Worm (Caenorhabditis elegans): ENCODE measurements around the gene scav-3.

scav-3 gene

DNA sequence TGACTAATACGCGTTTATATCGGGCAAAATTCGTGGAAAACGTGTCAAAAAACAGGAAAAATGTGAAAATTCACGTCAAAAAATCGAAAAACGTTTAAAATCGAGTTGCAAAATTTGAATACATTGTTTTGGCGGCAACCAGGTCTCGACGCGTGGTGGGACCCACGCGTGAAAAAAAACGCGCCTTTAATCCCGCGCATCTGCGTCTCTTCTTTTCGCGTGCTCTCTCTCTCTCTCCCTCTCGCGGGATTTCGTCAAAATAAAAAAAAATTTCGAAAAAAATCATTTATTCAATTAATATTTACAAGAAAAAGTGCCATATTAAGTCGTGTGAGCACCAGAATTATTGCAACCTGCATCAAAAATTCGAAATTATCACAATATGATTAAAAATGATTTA lies 3.3 kb downstream of the scav-3 start, which contains the start of gene ani-1 (continued):
- TF ChIP-seq F13H6.1 (tag; optimal IDR thresholded peaks at IDR 0.05) (peak; percentile 43), gmeb-1 (tag; optimal IDR thresholded peaks at IDR 0.05) (peak; percentile 79)

DNA sequence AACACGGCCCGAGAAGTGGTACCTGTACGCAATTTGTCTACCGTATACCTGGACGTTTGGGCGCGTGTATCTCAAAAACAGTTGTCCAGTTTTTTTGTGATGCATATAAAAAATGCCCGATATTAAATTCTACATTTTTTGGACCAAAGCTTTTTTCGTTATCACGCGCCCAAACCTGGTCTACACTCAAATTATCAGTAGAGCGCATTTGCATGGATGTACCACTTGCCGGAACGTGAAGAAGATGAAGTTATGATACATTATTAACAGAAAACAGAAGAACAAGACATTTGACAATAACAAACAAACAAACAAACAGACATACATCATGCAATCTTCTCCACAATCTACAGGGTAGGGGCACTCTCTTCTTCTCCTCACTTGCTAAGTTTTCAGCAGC lies 9.1 kb downstream of the scav-3 start:
- peak in 1 of 2 experiments; percentile 18 for TF ChIP-seq lsy-2 (tag; optimal IDR thresholded peaks at IDR 0.05)

DNA sequence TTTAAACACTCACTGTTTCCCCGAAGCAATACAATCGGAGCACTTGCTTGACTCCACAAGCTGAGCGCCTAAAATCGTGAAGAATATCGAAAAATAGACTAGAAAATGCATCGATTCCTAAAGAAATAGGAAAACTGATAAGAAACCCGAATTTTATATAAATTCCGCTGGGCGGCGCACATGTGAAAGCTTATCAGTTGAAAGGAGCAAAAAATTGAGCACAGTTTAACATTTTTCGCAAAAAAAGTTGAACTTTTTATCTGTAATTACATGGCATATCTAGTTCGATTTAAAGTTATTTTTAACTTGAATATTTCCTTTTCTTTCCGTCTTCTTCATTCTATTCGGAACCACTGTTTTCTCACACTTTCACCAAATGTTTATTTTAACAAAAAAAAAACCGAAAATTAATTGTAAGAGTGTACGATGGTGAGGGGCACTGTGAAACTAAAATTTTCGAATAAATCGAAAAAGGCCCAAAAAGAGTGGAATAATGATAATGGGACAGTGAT lies 10.6 kb downstream of the scav-3 start, which contains the start of gene Y49E10.18:
TSS of gene Y49E10.18 (minus strand) at position 116 of the 512 bp plus-strand sequence.
- TF ChIP-seq unc-39 (tag; optimal IDR thresholded peaks at IDR 0.05) (no peak), Y55F3AM.14 (GFP tag; optimal IDR thresholded peaks at IDR 0.05) (no peak), skn-1 (tag; optimal IDR thresholded peaks at IDR 0.05) (no peak), unc-55 (GFP tag; optimal IDR thresholded peaks at IDR 0.05) (no peak), nhr-237 (tag; optimal IDR thresholded peaks at IDR 0.05) (no peak), sma-9 (GFP tag; optimal IDR thresholded peaks at IDR 0.05) (peak; percentile 66), sma-9 (tag; optimal IDR thresholded peaks at IDR 0.05) (no peak), fos-1 (tag; optimal IDR thresholded peaks at IDR 0.05) (peak; percentile 61), C34F6.9 (tag; optimal IDR thresholded peaks at IDR 0.05) (no peak), F13H6.1 (tag; optimal IDR thresholded peaks at IDR 0.05) (no peak), sem-4 (tag; optimal IDR thresholded peaks at IDR 0.05) (no peak), egl-27 (tag; optimal IDR thresholded peaks at IDR 0.05) (no peak)

DNA sequence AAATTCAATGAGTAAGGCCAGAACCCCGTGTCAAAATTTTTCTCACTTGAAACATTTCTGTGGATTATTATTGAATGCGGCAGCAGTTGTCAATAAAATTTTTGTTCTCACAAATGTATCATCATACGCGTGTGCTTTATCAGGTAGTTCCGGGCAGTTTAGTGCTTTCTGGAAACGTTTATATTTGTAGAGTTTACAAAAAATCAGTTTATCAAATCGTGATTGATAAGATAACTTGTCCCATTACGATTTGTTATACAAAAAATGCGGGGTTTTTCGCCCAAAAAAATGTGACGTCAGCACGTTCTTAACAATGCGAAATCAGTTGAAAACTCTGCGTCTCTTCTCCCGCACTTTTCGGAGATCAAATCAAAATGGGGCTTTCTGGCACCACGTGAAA lies 11.4 kb downstream of the scav-3 start:
- TF ChIP-seq fos-1 (tag; optimal IDR thresholded peaks at IDR 0.05) = peak; percentile 28
- no peak for TF ChIP-seq snpc-4 (tag; optimal IDR thresholded peaks at IDR 0.05)
- TF ChIP-seq Y55F3AM.14 (GFP tag; optimal IDR thresholded peaks at IDR 0.05) = no peak
- TF ChIP-seq sma-9 (GFP tag; optimal IDR thresholded peaks at IDR 0.05) = peak; percentile 37
- TF ChIP-seq sma-9 (tag; optimal IDR thresholded peaks at IDR 0.05) = no peak

DNA sequence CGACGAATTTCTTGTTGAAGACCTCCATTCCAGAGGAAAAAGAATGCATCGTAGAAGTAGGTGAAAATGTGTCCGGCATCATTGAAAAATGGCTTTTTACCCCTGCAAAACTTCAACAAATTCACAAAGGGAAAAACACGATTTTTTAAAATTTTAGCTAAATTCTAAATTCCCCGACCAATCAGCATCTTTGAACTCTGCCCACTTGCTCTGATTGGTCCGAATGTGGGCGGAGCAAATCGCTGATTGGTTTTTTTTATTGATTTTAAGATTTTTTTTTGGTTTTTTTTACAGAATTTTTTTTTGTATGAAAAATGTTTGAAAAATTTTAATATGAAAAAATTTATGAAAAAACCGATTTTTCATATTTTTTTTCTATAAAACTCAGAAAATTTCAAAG lies 12.8 kb downstream of the scav-3 start:
- TF ChIP-seq sma-9 (GFP tag; optimal IDR thresholded peaks at IDR 0.05) (no peak), sma-9 (tag; optimal IDR thresholded peaks at IDR 0.05) (no peak), peb-1 (tag; optimal IDR thresholded peaks at IDR 0.05) (no peak), nhr-21 (tag; optimal IDR thresholded peaks at IDR 0.05) (no peak), sem-4 (tag; optimal IDR thresholded peaks at IDR 0.05) (no peak), ztf-4 (tag; optimal IDR thresholded peaks at IDR 0.05) (no peak)

DNA sequence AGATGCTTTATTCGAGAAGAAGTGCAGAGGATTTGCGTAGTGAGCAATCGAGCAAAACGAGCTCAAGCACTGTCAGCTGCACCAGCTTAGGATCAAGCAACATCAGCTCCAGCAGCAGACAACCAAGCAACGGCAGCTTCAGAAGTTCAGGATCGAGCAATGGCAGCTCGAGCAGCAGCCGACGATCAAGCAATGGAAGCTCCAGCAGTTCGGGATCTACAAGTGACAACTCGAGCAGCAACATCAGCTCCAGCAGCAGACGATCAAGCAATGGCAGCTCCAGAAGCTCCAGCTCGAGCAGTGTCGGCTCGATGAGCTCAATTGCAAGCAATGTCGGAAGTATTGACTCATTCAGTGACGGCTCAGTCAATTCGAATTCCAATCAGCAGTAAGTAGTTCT lies 17.6 kb downstream of the scav-3 start:
- no peak for TF ChIP-seq nhr-23 (tag; optimal IDR thresholded peaks at IDR 0.05)
- no peak for TF ChIP-seq ztf-11 (tag; optimal IDR thresholded peaks at IDR 0.05)
- no peak for TF ChIP-seq sem-4 (tag; optimal IDR thresholded peaks at IDR 0.05)
- no peak for TF ChIP-seq Y55F3AM.14 (GFP tag; optimal IDR thresholded peaks at IDR 0.05)
- TF ChIP-seq lin-11 (tag; optimal IDR thresholded peaks at IDR 0.05) = no peak
- no peak for TF ChIP-seq unc-62 (GFP tag; optimal IDR thresholded peaks at IDR 0.05)
- no peak for TF ChIP-seq mdl-1 (tag; optimal IDR thresholded peaks at IDR 0.05)
- TF ChIP-seq peb-1 (tag; optimal IDR thresholded peaks at IDR 0.05) = no peak
- no peak for TF ChIP-seq nhr-237 (tag; optimal IDR thresholded peaks at IDR 0.05)
- no peak for TF ChIP-seq zag-1 (tag; optimal IDR thresholded peaks at IDR 0.05)
- TF ChIP-seq R02D3.7 (tag; optimal IDR thresholded peaks at IDR 0.05) = no peak
- TF ChIP-seq nhr-10 (tag; optimal IDR thresholded peaks at IDR 0.05) = no peak
- TF ChIP-seq snpc-4 (tag; optimal IDR thresholded peaks at IDR 0.05) = no peak
- TF ChIP-seq elt-3 (tag; optimal IDR thresholded peaks at IDR 0.05) = no peak
- no peak for TF ChIP-seq lin-13 (GFP tag; optimal IDR thresholded peaks at IDR 0.05)
- TF ChIP-seq ZK546.5 (tag; optimal IDR thresholded peaks at IDR 0.05) = no peak
- no peak for TF ChIP-seq ztf-1 (GFP tag; conservative IDR thresholded peaks at IDR 0.05)
- no peak for TF ChIP-seq gmeb-1 (tag; optimal IDR thresholded peaks at IDR 0.05)

DNA sequence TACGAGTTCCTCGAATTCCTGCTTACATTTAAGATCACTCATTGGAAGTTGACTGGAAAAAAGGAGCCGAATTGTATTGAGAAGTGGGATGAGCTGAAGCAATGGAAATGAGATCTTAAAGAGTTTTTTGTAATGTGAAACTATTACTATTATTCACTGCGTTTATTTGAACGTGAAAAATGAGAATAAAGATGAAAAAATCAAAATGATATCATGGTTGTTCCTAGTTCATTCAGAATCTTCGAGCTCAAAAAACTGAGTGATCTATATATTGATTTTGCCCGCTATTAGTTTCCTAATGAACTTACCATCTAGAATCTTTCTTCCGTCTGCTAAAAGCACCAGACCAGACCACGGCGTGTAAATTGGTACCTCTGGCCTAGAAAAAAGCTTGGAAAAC lies 19.6 kb downstream of the scav-3 start:
- TF ChIP-seq sma-9 (GFP tag; optimal IDR thresholded peaks at IDR 0.05) (no peak), sma-9 (tag; optimal IDR thresholded peaks at IDR 0.05) (no peak)
